Worm (Caenorhabditis elegans): Measurements from ENCODE around the gene D2024.4.
A peak's percentile ranks its signal among the peaks of the same experiment; 100 is the strongest.

Gene D2024.4

DNA sequence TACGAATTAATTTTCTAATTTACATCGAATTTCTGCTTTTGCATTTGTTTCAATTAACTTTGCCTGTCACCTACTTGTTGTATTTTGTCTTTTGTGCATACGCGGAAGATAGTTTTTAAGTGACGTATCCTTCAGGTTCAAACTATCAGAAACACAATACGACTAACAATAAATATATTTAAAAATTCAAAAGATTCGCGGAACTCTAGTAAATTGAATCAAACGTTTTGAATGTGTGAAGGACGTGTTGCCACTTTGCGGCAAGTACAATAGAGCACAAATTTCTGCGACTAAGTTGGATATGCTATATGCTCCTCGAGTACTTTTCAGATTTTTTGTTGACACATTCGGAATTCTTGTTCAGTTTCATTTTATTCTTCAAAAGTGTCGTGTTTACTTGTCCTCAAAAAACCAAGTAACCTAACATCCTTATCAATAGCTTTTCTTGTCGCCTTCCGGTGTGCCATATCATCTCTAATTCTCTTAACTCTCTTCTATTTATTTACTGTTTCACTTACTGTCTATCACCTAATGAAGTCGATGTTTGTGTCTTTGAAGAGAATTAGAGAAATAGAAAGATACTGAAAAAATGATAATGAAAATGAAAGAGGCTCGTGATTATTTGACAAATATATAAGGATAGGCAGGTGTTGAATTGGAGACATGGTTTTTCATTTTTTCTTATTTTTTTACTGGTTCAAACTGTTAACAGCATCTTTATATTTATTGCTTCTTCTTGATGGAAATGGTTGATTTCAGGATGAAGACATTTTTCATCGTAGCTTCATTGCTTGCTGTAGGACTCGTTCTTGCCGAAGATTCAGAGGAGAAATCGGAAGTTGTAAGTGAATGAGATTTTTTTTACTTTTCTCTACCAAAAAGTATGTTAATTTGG, 42.3 kb upstream of the D2024.4 start, which contains the start of gene srlf-7 (continued):
- TF ChIP-seq nhr-10 (tag; optimal IDR thresholded peaks at IDR 0.05) (peak; percentile 87), nhr-237 (tag; optimal IDR thresholded peaks at IDR 0.05) (no peak), dmd-6 (GFP tag; IDR thresholded peaks at IDR 0.05) (peak; percentile 98), lin-38 (GFP tag; IDR thresholded peaks at IDR 0.05) (no peak; the same call in 1 of the 2 replicates), ceh-20 (GFP tag; IDR thresholded peaks at IDR 0.05) (0 out of 2 replicates have a peak, but pooled peaks have one; percentile 19), hlh-11 (tag; optimal IDR thresholded peaks at IDR 0.05) (peak; percentile 95)

DNA sequence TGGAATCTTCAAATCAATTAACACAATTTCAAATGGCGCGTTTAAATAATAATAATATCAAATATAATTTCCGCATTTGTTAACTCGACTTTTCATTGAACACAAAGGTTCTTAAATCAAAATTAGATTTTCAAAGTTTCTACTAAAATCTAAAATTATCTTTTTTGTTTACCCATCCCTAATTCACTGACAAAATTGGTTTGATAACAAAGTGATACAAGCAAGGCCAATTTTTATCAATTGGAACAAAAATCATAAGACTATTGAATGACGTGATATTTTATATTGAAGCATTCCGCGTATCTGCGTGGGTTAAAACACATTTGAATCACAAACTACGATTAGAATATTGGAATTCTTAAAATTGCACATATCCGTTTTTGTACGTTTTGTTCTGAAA, 40.6 kb upstream of the D2024.4 start:
- TF ChIP-seq daf-16 (GFP tag; optimal IDR thresholded peaks at IDR 0.05): peak in 1 of 2 experiments; percentile 36
- TF ChIP-seq daf-16 (tag; optimal IDR thresholded peaks at IDR 0.05): peak; percentile 91
- no peak for TF ChIP-seq lsy-2 (tag; optimal IDR thresholded peaks at IDR 0.05)
- TF ChIP-seq mdl-1 (tag; optimal IDR thresholded peaks at IDR 0.05): peak in 1 of 2 experiments; percentile 20
- peak; percentile 89 for TF ChIP-seq dmd-6 (GFP tag; IDR thresholded peaks at IDR 0.05)
- no peak for TF ChIP-seq jun-1 (tag; optimal IDR thresholded peaks at IDR 0.05)
- peak; percentile 81 for TF ChIP-seq hlh-11 (tag; optimal IDR thresholded peaks at IDR 0.05)
- TF ChIP-seq T20F7.1 (GFP tag; optimal IDR thresholded peaks at IDR 0.05): peak; percentile 63
- TF ChIP-seq lin-38 (GFP tag; IDR thresholded peaks at IDR 0.05): no peak
- TF ChIP-seq F37D6.2 (tag; optimal IDR thresholded peaks at IDR 0.05): no peak
- TF ChIP-seq nhr-10 (tag; optimal IDR thresholded peaks at IDR 0.05): peak; percentile 10
- TF ChIP-seq daf-19 (GFP tag; conservative IDR thresholded peaks at IDR 0.05): no peak
- peak; percentile 91 for TF ChIP-seq nhr-77 (tag; optimal IDR thresholded peaks at IDR 0.05)
- peak in 1 of 2 experiments; percentile 28 for TF ChIP-seq unc-62 (GFP tag; optimal IDR thresholded peaks at IDR 0.05 in 1 of 2)
- TF ChIP-seq unc-62 (tag; optimal IDR thresholded peaks at IDR 0.05): no peak
- peak; percentile 93 for TF ChIP-seq pqm-1 (tag; optimal IDR thresholded peaks at IDR 0.05)
- TF ChIP-seq mep-1 (tag; optimal IDR thresholded peaks at IDR 0.05): no peak
- TF ChIP-seq hlh-30 (tag; optimal IDR thresholded peaks at IDR 0.05; ENCODE audit: insufficient read depth): peak; percentile 67
- peak; percentile 95 for TF ChIP-seq nhr-28 (tag; optimal IDR thresholded peaks at IDR 0.05)
- peak; percentile 80 for TF ChIP-seq aha-1 (tag)
- peak; percentile 89 for TF ChIP-seq dve-1 (tag; optimal IDR thresholded peaks at IDR 0.05; ENCODE audit: insufficient read depth)
- peak; percentile 72 for TF ChIP-seq nhr-48 (tag; optimal IDR thresholded peaks at IDR 0.05)

DNA sequence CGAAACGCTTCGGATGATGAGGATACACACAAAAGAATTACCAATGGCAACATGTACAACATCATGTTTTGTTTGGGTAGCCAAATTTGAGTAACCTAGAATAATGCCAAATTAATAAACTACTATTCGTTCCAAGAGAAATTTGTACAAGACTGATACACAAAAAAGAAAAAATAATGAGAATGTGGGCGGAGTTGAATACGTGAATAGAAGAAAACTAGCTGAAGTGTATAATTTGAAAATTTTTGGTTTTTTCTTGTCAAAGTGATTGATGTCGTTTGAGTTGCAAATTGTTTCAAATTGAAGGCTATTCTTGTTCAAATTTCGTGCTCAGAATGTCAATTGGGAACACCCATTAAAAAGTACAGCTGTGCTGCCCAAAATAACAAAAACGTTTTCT, 39.3 kb upstream of the D2024.4 start, which contains the start of gene R13A1.5:
TSS of gene R13A1.5 (minus strand) at position 101 of the 400 bp plus-strand sequence.
- no peak for TF ChIP-seq daf-8 (GFP tag; IDR thresholded peaks at IDR 0.05)
- no peak for TF ChIP-seq ceh-28 (tag; optimal IDR thresholded peaks at IDR 0.05)
- no peak for TF ChIP-seq egl-27 (tag; optimal IDR thresholded peaks at IDR 0.05)
- no peak for TF ChIP-seq ceh-82 (tag; optimal IDR thresholded peaks at IDR 0.05)
- no peak for TF ChIP-seq nhr-237 (tag; optimal IDR thresholded peaks at IDR 0.05)
- TF ChIP-seq dmd-6 (GFP tag; IDR thresholded peaks at IDR 0.05): no peak
- TF ChIP-seq nhr-111 (GFP tag; optimal IDR thresholded peaks at IDR 0.05): no peak
- TF ChIP-seq gei-8 (GFP tag; optimal IDR thresholded peaks at IDR 0.05): no peak
- TF ChIP-seq sdz-12 (GFP tag; optimal IDR thresholded peaks at IDR 0.05): no peak
- no peak for TF ChIP-seq ZK546.5 (tag; optimal IDR thresholded peaks at IDR 0.05)

DNA sequence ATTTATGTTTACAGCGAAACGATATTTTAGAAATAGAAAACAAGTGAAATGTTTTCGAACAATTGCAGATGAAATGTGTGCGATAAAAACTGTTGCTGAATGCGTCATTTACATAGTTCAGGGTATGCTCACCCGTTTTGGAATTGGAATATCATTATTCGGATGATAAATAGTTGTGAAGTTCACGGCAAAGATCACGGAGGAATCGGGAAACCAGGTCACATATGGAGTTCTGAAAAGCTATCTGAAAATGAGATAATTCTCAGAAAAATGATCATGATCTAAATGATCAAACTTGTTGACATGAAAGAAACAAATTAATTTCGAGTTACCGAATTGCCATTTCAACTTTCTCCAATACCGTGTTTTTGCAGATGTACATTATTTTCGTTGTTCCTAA, 35.3 kb upstream of the D2024.4 start, which contains the start of gene best-16:
TSS of gene best-16 (minus strand) at position 101 of the 400 bp plus-strand sequence.
- no peak for TF ChIP-seq spr-1 (tag; optimal IDR thresholded peaks at IDR 0.05)
- TF ChIP-seq mdl-1 (tag; optimal IDR thresholded peaks at IDR 0.05): no peak
- no peak for TF ChIP-seq lir-3 (tag; optimal IDR thresholded peaks at IDR 0.05)
- TF ChIP-seq zfp-2 (tag; optimal IDR thresholded peaks at IDR 0.05): no peak
- no peak for TF ChIP-seq pqm-1 (tag; optimal IDR thresholded peaks at IDR 0.05)
- no peak for TF ChIP-seq zip-2 (tag; optimal IDR thresholded peaks at IDR 0.05)
- TF ChIP-seq T20F7.1 (GFP tag; optimal IDR thresholded peaks at IDR 0.05): no peak
- TF ChIP-seq ztf-7 (tag; optimal IDR thresholded peaks at IDR 0.05): no peak
- no peak for TF ChIP-seq nhr-77 (tag; optimal IDR thresholded peaks at IDR 0.05)
- TF ChIP-seq tag-97 (GFP tag; IDR thresholded peaks at IDR 0.05): no peak
